Worm (Caenorhabditis elegans): ENCODE results near the gene C23G10.10.

ce11 chrIII:6177631-6178030, 36.2 kb downstream of the C23G10.10 start:
- TF ChIP-seq W03F9.2 (tag; optimal IDR thresholded peaks at IDR 0.05) (no peak), dao-5 (tag; optimal IDR thresholded peaks at IDR 0.05) (no peak), him-1 (tag; optimal IDR thresholded peaks at IDR 0.05) (no peak)

All from whole organism, L4/young adult.